In the genomic region with DNA sequence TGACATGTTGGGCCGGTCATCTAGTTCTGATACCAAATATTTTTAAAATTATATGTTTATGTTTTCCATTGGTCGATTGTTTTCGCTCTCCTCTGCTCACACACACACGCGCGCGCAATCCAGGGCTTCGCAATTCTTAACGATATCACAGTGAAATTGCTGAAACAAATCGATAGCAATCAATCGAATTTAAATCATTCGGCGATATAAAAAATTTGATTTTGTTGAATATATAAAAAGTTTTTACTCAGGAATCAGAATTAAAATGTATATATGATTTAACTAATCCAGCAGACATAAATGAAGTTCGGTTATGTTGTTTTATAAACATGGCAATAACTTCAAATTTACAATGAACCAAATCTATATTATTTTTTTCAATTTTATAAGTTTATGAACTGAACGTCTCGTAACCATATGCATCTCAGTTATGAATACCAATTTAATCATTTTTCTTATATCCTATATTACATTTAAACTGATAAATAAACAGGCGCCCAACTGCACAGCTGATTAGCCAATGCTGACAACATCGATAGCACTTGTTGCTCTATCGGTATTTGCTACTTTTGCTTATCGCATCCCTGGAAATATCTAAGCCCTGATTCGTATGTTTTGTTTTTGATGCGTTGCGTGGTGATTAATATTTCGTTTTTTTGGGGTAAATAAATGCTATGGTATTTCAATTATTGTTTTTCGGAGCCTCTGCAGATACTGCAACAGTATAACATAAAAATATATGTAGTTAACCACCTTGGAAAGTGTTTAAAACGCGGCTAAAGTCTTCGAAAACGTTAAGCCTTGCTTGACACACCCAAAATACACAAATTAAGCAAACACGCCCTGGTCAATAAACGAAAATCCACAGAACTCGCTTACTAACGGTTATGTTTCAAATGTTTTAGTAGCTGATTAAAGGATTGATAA, we compare ENCODE assay signal across 1 fruit fly cellular context.
A peak's percentile ranks its signal among the peaks of the same experiment; 100 is the strongest.
TF ChIP-seq lines count a peak whose summit lies in the region.

A gene (minus strand): TSS at position 123 of the 927 bp plus-strand sequence.
A gene (plus strand): TSS at position 579 of the 927 bp plus-strand sequence.

TF ChIP-seq in whole organism, embryonic, 481 proteins besides CTCF, POLR2A, EP300 and RAD21 (continued from another document):
- TF ChIP-seq Vsx1 (GFP tag; optimal IDR thresholded peaks at IDR 0.05; lab: Kevin White, UChicago) (peak; percentile 84), sd (tag; optimal IDR thresholded peaks at IDR 0.05; lab: Kevin White, UChicago) (peak; percentile 87), bcd (GFP tag; optimal IDR thresholded peaks at IDR 0.05; lab: Kevin White, UChicago) (peak; percentile 3), bbx (GFP tag; IDR thresholded peaks at IDR 0.05; lab: Robert Waterston, UW; ENCODE audit: partially characterized antibody) (peak; percentile 75), CG6791 (GFP tag; IDR thresholded peaks at IDR 0.05; lab: Robert Waterston, UW; ENCODE audit: partially characterized antibody) (peak; percentile 71), Adf1 (GFP tag; IDR thresholded peaks at IDR 0.05; lab: Robert Waterston, UW) (peak; percentile 76), dysf (GFP tag; IDR thresholded peaks at IDR 0.05; lab: Robert Waterston, UW) (no peak), Mad (GFP tag; optimal IDR thresholded peaks at IDR 0.05; lab: Kevin White, UChicago) (peak; percentile 27), sqz (GFP tag; optimal IDR thresholded peaks at IDR 0.05; lab: Kevin White, UChicago) (peak; percentile 9), slp2 (GFP tag; optimal IDR thresholded peaks at IDR 0.05; lab: Kevin White, UChicago) (no peak), CG16779 (GFP tag; IDR thresholded peaks at IDR 0.05; lab: Robert Waterston, UW) (no peak), CG10321 (GFP tag; IDR thresholded peaks at IDR 0.05; lab: Robert Waterston, UW) (no peak), pan (optimal IDR thresholded peaks at IDR 0.05; lab: Kevin White, UChicago) (no peak), pan (GFP tag; optimal IDR thresholded peaks at IDR 0.05 in 1 of 2, IDR thresholded peaks at IDR 0.05 in 1 of 2) (no peak), knrl (GFP tag; IDR thresholded peaks at IDR 0.05; lab: Robert Waterston, UW; ENCODE audit: partially characterized antibody) (peak; percentile 68), yki (optimal IDR thresholded peaks at IDR 0.05; lab: Kevin White, UChicago) (no peak), ewg (GFP tag; optimal IDR thresholded peaks at IDR 0.05; lab: Kevin White, UChicago) (peak; percentile 38), CG17361 (GFP tag; IDR thresholded peaks at IDR 0.05; lab: Robert Waterston, UW) (peak; percentile 74; the same call in 2 of the 3 replicates), CG13287 (GFP tag; IDR thresholded peaks at IDR 0.05; lab: Robert Waterston, UW; ENCODE audit: partially characterized antibody) (peak; percentile 82), Dek (tag; optimal IDR thresholded peaks at IDR 0.05; lab: Kevin White, UChicago) (peak; percentile 43), fd3F (GFP tag; optimal IDR thresholded peaks at IDR 0.05; lab: Kevin White, UChicago) (peak; percentile 12), CoRest (tag; optimal IDR thresholded peaks at IDR 0.05; lab: Kevin White, UChicago) (peak; percentile 45), mam (GFP tag; optimal IDR thresholded peaks at IDR 0.05; lab: Kevin White, UChicago) (no peak), insv (GFP tag; optimal IDR thresholded peaks at IDR 0.05; lab: Kevin White, UChicago) (peak in 1 of 2 experiments; percentile 31), CG9437 (GFP tag; optimal IDR thresholded peaks at IDR 0.05; lab: Kevin White, UChicago) (peak; percentile 45), pzg (GFP tag; optimal IDR thresholded peaks at IDR 0.05; lab: Kevin White, UChicago) (peak; percentile 84), CG7745 (tag; optimal IDR thresholded peaks at IDR 0.05; lab: Kevin White, UChicago) (no peak), nmo (GFP tag; optimal IDR thresholded peaks at IDR 0.05; lab: Kevin White, UChicago) (peak; percentile 73), YL-1 (GFP tag; optimal IDR thresholded peaks at IDR 0.05; lab: Kevin White, UChicago) (peak; percentile 84), CG12391 (tag; optimal IDR thresholded peaks at IDR 0.05; lab: Kevin White, UChicago) (peak; percentile 19), BEAF-32 (GFP tag; optimal IDR thresholded peaks at IDR 0.05; lab: Kevin White, UChicago) (peak; percentile 87), CG8359 (GFP tag; optimal IDR thresholded peaks at IDR 0.05; lab: Kevin White, UChicago; ENCODE audit: borderline replicate concordance) (no peak), phol (tag; optimal IDR thresholded peaks at IDR 0.05; lab: Kevin White, UChicago) (peak; percentile 11), CG15601 (tag; optimal IDR thresholded peaks at IDR 0.05; lab: Kevin White, UChicago) (no peak), CG11456 (GFP tag; IDR thresholded peaks at IDR 0.05; lab: Robert Waterston, UW) (no peak), CG11504 (tag; optimal IDR thresholded peaks at IDR 0.05; lab: Kevin White, UChicago) (peak; percentile 9), CG15696 (tag; optimal IDR thresholded peaks at IDR 0.05; lab: Kevin White, UChicago) (peak; percentile 9), CG9932 (GFP tag; IDR thresholded peaks at IDR 0.05; lab: Robert Waterston, UW) (no peak; the same call in 1 of the 2 replicates), Doc3 (GFP tag; IDR thresholded peaks at IDR 0.05; lab: Robert Waterston, UW; ENCODE audit: partially characterized antibody) (peak; percentile 48), CG10209 (GFP tag; optimal IDR thresholded peaks at IDR 0.05; lab: Kevin White, UChicago) (no peak), CG9727 (GFP tag; optimal IDR thresholded peaks at IDR 0.05; lab: Kevin White, UChicago) (peak; percentile 31), D19A (tag; optimal IDR thresholded peaks at IDR 0.05; lab: Kevin White, UChicago) (no peak), E2f2 (GFP tag; IDR thresholded peaks at IDR 0.05; lab: Robert Waterston, UW) (peak; percentile 93), CG2116 (GFP tag; optimal IDR thresholded peaks at IDR 0.05; lab: Kevin White, UChicago) (peak; percentile 88), CG14860 (GFP tag; IDR thresholded peaks at IDR 0.05; lab: Robert Waterston, UW; ENCODE audit: partially characterized antibody) (peak; percentile 45), Dref (GFP tag; IDR thresholded peaks at IDR 0.05; lab: Robert Waterston, UW) (peak; percentile 90), her (GFP tag; optimal IDR thresholded peaks at IDR 0.05; lab: Kevin White, UChicago) (no peak), scrt (GFP tag; optimal IDR thresholded peaks at IDR 0.05; lab: Kevin White, UChicago) (peak; percentile 96), CG4617 (GFP tag; optimal IDR thresholded peaks at IDR 0.05; lab: Kevin White, UChicago; ENCODE audit: borderline replicate concordance) (peak; percentile 41), CG6254 (GFP tag; optimal IDR thresholded peaks at IDR 0.05; lab: Kevin White, UChicago) (peak; percentile 14), fd96Cb (tag; optimal IDR thresholded peaks at IDR 0.05; lab: Kevin White, UChicago) (no peak), CG14710 (tag; optimal IDR thresholded peaks at IDR 0.05; lab: Kevin White, UChicago) (peak; percentile 56), ab (GFP tag; optimal IDR thresholded peaks at IDR 0.05; lab: Kevin White, UChicago) (no peak), ato (GFP tag; IDR thresholded peaks at IDR 0.05; lab: Robert Waterston, UW; ENCODE audit: partially characterized antibody) (peak; percentile 65), CG17829 (tag; optimal IDR thresholded peaks at IDR 0.05; lab: Kevin White, UChicago) (peak; percentile 55), Abd-B (GFP tag; optimal IDR thresholded peaks at IDR 0.05; lab: Kevin White, UChicago) (no peak), tap (tag; optimal IDR thresholded peaks at IDR 0.05; lab: Kevin White, UChicago) (no peak), luna (GFP tag; optimal IDR thresholded peaks at IDR 0.05; lab: Kevin White, UChicago) (no peak), H15 (GFP tag; IDR thresholded peaks at IDR 0.05; lab: Robert Waterston, UW) (no peak), CG8290 (GFP tag; optimal IDR thresholded peaks at IDR 0.05; lab: Kevin White, UChicago) (no peak), CG8290 (tag; optimal IDR thresholded peaks at IDR 0.05; lab: Kevin White, UChicago) (peak in 1 of 2 experiments; percentile 59), CG5180 (GFP tag; optimal IDR thresholded peaks at IDR 0.05; lab: Kevin White, UChicago) (no peak), crc (GFP tag; optimal IDR thresholded peaks at IDR 0.05; lab: Kevin White, UChicago) (no peak), hb (GFP tag; IDR thresholded peaks at IDR 0.05; lab: Robert Waterston, UW; ENCODE audit: partially characterized antibody) (0 out of 3 replicates have a peak, but pooled peaks have one; percentile 21), CG3163 (GFP tag; optimal IDR thresholded peaks at IDR 0.05; lab: Kevin White, UChicago) (no peak), CG14965 (GFP tag; optimal IDR thresholded peaks at IDR 0.05; lab: Kevin White, UChicago; ENCODE audit: borderline replicate concordance) (no peak), CG2120 (GFP tag; optimal IDR thresholded peaks at IDR 0.05; lab: Kevin White, UChicago) (peak; percentile 8), Camta (GFP tag; optimal IDR thresholded peaks at IDR 0.05; lab: Kevin White, UChicago) (no peak), Nf-YB (GFP tag; optimal IDR thresholded peaks at IDR 0.05; lab: Kevin White, UChicago) (peak; percentile 93), run (tag; optimal IDR thresholded peaks at IDR 0.05; lab: Kevin White, UChicago) (no peak), unc-4 (GFP tag; IDR thresholded peaks at IDR 0.05; lab: Robert Waterston, UW; ENCODE audit: partially characterized antibody) (peak; percentile 77), Opbp (GFP tag; IDR thresholded peaks at IDR 0.05; lab: Robert Waterston, UW; ENCODE audit: partially characterized antibody) (peak; percentile 83), CG9817 (tag; optimal IDR thresholded peaks at IDR 0.05; lab: Kevin White, UChicago) (peak; percentile 3), tll (GFP tag; optimal IDR thresholded peaks at IDR 0.05; lab: Kevin White, UChicago) (no peak), wek (GFP tag; optimal IDR thresholded peaks at IDR 0.05; lab: Kevin White, UChicago) (no peak), Pdp1 (GFP tag; optimal IDR thresholded peaks at IDR 0.05; lab: Kevin White, UChicago) (peak in 1 of 2 experiments; percentile 43), zfh2 (GFP tag; optimal IDR thresholded peaks at IDR 0.05; lab: Kevin White, UChicago) (peak; percentile 2), HLH54F (GFP tag; optimal IDR thresholded peaks at IDR 0.05; lab: Kevin White, UChicago) (peak; percentile 25), CG10274 (GFP tag; optimal IDR thresholded peaks at IDR 0.05; lab: Kevin White, UChicago) (no peak), CG17385 (GFP tag; optimal IDR thresholded peaks at IDR 0.05; lab: Kevin White, UChicago) (no peak), CG12299 (tag; optimal IDR thresholded peaks at IDR 0.05; lab: Kevin White, UChicago) (peak; percentile 11), CG2129 (GFP tag; IDR thresholded peaks at IDR 0.05; lab: Robert Waterston, UW; ENCODE audit: partially characterized antibody) (peak; percentile 38), Dp (GFP tag; optimal IDR thresholded peaks at IDR 0.05; lab: Kevin White, UChicago) (peak; percentile 92), mld (GFP tag; IDR thresholded peaks at IDR 0.05; lab: Robert Waterston, UW; ENCODE audit: partially characterized antibody) (peak; percentile 71), HLH4C (GFP tag; IDR thresholded peaks at IDR 0.05; lab: Robert Waterston, UW; ENCODE audit: partially characterized antibody) (peak; percentile 65; the same call in 2 of the 3 replicates)
